Fruit fly (Drosophila melanogaster) ovary, adult (tissue): Measurements from ENCODE around the gene Proc.
"Not testable (repeated sequence)": the region's sequence is repeated elsewhere in the genome, so short reads cannot be mapped to it uniquely, and the experiment has no call there.

Experiments used
- CG17801 ChIP-seq: fragments of 200-800 bp; optimal IDR thresholded peaks from 2 replicates; lab custom pipeline; 2019; ENCODE audit warnings: missing biosample characterization, mild to moderate bottlenecking, missing genetic modification characterization, moderate library complexity; ENCODE audit not compliant: partially characterized antibody

Gene Proc

DNA sequence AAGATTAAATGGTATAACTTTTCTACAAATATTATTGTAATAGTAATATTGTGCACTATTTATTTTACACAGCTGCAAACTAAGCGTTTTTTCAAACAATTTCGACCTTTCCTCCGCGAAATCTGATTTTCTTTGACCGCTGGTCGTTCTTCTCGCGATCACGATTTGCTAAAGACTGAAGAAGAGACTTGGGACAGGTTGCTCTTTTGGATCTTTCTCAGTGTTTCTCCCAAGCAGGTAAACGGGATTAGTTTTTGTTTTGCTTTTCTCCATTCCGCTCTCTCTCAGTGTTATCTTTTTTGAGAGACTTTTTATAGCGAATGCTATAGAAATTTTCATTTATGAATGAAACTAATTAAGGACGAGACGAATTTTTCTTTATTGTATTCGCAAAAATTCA, 16.1 kb upstream of the Proc start, which contains the start of gene CG7102:
CG7102 (minus strand) TSS at position 181 of the 400 bp plus-strand sequence.
- TF ChIP-seq CG17801 (GFP tag; lab: Kevin White, UChicago): no peak

DNA sequence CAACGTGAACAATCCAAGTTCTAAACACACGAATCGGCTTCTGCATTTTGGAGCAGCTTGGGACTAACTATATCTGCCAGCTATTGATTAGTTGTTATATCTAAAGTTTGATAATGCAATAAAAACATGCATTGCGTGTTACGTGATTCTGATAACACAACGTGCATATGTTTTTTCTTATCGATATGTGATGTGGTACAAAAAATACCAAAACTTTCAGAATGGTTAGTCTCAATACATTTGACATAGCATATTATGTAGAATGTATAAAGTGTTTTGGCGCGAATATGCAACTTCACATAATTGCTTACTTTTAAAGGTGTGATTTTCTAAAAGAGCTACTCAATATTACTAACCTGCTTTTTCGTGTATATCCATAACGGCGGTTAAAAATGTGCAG, 14.7 kb upstream of the Proc start:
- no peak for TF ChIP-seq CG17801 (GFP tag; lab: Kevin White, UChicago)

DNA sequence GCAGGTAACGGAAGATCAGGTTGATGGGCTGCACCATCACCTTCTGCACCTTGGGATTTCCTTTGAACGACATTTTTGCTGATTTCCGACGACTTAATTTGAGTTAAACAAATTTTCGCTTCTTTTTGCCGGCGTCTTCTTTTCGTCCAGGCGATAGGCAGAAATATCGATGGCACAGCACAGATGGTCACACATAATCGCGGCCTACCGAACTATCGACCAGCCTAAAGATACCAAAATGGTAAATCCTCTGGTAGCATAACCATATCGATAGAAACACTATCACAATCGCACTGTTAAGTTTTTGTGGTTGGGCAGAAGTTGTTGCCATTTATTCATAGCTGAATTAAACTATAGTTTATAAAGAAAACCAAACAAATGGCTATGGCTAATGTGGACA, 14.0 kb upstream of the Proc start, which contains the start of the genes SmE and CG34132:
SmE (minus strand) TSS at position 180 of the 400 bp plus-strand sequence.
CG34132 (plus strand) TSS at position 233 of the 400 bp plus-strand sequence.
- TF ChIP-seq CG17801 (GFP tag; lab: Kevin White, UChicago): no peak

DNA sequence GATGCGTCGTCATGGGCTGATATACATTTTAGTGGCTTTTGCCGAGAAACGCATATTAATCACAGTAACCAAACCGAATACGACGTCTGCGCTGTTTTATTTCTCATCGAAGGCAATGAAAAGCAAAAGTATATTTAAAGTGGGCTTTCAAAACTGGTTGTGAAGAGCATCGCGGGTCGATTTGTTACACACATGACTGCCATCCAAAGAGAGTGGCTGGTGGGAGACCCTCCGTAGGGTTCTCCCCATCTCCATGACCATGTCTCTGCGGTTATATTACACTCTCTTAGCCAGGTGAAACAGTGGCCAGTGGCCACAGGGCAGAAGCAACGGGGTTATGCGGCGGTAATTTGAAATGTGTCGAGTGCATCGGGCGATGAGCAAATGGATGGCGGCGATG, 9.2 kb upstream of the Proc start:
- no peak for TF ChIP-seq CG17801 (GFP tag; lab: Kevin White, UChicago)

DNA sequence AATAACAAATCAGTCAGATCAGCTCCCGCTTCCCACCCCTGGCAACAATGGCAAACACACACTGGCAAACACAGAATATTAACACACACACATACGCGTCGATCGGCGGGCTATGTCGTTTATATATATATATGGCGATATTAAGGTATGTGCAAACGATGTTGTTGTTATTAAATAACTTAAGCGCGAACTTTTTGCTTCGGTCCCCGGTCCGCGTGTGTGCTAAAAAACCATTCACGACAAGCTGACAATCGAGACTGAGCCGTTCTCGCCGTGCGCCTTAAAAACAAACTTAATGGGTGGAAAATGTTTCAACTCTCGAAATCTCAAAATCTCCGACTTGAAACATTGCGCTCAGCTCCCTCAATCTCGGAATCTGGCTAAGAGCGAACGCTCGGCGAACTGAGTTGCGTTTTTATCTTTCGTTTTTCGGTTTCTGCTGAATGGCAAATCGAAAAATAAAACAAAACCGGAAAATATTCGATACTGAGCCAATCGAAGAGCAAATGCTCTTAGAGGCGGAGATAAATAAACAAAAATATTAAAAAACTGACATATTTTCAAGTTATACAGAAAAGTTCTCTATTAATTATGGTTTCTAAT, 8.2 kb upstream of the Proc start, which contains the start of gene spz3:
spz3 (minus strand) TSS at position 261 of the 603 bp plus-strand sequence.
- TF ChIP-seq CG17801 (GFP tag; lab: Kevin White, UChicago): no peak

DNA sequence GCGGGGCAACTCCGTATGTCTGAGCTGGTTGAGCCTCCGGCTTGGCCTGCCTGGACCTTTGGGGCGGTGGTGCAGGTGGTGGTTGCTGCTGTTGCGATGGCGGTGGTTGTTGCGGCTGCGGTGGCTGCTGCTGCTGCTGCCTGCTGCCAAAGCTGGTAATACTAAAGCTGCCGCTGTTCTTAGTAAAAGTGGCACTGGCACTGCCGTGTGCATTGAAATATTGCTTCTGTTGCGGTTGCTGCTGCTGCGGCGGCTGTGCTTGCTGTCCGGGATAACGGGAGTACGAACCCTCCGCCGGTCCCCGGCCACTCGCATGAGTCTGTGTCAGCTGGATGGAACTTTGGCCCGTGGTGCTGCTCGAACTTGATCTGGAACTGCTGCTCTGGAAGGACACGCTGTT, 7.1 kb upstream of the Proc start:
- TF ChIP-seq CG17801 (GFP tag; lab: Kevin White, UChicago): no peak

DNA sequence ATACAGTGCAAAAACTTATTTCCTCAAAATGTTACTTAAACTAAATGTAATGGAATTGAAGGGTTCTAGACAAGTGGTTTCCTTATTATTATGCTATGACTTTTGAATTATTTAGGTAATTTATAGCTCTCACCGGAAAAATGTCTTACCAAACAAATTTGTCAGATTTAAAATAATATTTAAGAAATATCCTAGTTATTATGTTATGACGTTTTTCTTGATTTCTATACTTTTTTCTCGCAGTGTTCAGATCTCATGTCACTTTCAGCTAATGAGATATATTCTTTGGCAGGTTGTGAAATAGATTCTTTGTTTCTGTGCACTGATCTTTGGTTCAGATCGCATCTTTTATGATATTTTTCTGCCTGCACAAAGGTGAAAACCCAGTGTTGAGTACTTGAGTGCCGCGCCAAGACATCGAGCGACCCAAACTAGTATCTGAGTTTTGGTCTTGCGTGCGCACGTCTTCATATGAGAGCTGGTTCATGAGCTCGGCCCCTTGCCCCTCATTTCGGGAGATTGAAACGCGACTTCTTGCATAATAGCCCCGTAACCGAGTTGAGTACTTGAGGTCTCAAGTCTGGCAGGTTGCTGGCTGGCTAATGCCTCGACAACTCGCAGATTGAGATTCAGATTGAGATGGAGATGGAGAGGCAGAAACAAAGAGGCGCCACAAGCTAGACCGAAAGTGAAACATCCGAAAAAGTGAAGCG, 5.4 kb upstream of the Proc start:
- no peak for TF ChIP-seq CG17801 (GFP tag; lab: Kevin White, UChicago)

DNA sequence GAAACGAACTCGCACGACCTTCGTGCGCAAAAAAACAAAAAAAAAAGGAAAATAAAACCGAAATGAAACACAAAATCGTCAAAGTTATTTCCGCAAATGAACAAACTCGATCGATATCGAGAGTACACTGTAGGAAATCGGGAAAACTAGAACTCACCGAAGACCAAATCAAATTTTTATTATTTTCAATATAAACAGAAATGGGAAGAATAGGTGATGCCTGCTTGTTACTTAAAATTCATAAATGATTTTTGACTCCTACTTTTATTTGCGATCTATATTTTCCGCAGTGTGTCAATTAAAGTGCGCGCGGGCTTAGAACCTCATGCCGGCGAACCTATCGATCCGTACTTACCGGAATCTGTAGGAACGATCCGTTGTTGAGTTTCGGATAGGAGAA, 4.4 kb upstream of the Proc start:
- TF ChIP-seq CG17801 (GFP tag; lab: Kevin White, UChicago): no peak

DNA sequence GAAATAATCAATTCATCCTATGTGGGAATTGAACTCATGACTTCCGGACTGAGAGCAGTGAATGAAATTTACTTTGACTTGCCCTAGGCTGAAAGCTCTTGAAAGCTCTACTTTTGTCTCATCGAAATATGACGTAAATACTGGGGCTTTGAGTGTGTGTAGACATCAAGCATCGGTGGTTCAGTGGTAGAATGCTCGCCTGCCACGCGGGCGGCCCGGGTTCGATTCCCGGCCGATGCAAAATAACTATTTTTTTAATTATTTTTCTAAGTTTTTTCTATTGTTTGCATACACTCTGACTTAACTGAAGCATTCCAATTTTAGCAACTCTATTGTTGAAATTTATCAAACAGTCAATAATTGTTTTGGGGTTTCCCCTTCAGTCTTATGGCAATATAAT, 1.4 kb upstream of the Proc start:
- no peak for TF ChIP-seq CG17801 (GFP tag; lab: Kevin White, UChicago)

DNA sequence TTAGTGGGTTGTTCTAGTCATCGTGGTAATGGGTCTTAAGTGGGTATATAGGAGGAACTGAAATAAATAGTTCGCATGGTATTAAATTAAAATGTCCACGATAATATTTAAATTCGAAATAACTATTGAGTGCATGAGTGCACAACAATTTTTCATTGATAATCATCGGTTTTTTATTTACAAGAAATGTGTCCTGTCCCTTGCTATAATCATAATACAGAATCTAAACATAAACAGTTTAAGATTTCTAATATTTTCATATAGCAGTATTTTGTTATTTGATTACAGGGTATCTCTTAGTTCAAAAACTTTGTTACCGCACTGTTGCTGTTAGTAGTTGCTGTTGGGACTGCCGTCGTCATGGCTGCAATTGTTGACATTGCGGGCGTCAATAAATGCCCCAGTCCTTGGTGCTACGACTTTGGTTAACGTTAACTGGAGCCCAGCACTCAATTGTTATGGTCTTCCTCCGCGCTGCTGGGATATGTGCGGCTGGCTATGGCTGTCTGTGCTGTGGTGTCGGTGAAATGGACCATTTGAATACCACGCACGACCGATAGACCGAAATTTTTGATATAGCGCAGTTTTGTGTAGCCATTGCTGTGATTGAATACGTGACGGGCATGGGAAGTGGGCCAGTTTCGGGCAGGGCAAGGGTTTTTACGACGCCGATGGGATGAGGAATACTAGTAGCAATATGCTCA, 741 bp upstream of the Proc start:
- TF ChIP-seq CG17801 (GFP tag; lab: Kevin White, UChicago): no peak

DNA sequence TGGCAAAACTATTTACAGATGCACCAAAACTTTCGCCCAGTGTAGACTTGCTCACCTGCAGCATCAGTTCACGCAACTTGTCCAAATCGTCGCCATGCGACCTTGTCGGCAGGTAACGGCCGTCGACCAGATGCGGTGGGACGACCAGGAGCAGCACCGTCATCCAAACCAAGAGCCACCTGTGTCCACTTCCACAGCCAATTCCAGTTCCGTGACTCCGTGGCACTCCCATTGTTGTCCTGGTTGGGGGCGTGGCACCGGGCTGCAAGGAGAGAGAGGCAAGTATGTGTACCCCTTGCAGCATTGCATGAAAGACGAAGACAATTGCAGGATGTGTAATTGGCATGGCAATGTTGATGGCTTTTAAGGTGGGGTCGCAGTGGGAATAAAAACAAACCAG, 1.0 kb downstream of the Proc start:
- TF ChIP-seq CG17801 (GFP tag; lab: Kevin White, UChicago): no peak

DNA sequence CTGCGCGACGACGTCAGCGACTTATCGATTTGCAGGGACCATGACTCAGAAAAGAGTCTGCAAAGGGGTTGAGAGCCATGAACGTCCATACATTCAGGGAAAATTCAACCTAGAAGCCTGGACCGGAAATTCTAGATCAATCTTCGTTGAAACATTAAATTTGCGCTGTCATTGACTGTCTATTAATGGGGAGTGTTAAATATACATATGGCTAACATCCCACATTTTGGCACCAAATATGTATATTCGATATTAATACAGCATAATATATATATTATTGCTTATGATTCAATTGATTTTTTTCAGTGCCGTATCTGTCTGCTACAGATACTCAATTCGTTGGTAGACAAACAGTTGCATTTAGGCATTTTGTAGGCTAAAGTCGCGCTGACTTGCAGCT, 2.6 kb downstream of the Proc start:
- no peak for TF ChIP-seq CG17801 (GFP tag; lab: Kevin White, UChicago)

DNA sequence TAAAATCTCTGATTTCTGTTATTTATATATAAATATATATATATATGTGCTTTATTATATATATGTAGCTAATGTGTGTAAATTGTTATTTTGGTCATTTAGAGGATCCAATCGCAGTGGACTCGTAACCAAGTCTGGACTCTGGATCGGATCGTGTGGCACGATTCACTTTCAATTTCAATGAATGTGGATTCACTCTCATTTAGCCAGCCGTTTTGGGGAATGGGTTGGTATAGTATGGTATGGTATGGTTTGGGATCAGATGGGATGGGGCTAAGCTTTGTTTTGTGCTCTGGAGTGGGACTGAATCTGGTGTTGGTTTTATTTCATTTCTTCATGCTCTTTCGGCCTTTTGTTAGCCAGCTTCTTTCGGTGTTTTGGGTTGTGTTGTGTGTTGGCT, 9.5 kb downstream of the Proc start:
- TF ChIP-seq CG17801 (GFP tag; lab: Kevin White, UChicago): no peak

DNA sequence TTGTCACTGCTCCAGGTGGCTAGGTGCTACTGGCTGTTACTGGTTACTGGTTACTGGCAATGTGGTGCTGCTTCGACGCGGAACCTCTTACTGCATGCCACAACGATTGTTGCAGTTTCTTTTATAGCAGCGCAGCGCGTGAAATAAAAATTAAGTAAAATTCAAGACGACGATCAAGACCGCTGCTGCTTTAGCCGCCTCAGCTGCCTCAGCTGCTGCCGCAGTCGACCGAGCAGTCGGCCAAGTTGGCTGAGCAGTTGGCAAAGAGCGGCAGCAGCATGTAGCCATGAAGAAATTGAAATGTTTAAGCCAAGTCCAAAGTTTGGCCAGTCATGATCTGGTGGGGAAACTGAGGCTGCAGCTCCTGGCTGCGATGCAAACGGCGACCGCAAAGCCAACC, 10.5 kb downstream of the Proc start, which contains the start of gene TwdlE:
TwdlE (minus strand) TSS at position 101 of the 400 bp plus-strand sequence.
- TF ChIP-seq CG17801 (GFP tag; lab: Kevin White, UChicago): no peak

DNA sequence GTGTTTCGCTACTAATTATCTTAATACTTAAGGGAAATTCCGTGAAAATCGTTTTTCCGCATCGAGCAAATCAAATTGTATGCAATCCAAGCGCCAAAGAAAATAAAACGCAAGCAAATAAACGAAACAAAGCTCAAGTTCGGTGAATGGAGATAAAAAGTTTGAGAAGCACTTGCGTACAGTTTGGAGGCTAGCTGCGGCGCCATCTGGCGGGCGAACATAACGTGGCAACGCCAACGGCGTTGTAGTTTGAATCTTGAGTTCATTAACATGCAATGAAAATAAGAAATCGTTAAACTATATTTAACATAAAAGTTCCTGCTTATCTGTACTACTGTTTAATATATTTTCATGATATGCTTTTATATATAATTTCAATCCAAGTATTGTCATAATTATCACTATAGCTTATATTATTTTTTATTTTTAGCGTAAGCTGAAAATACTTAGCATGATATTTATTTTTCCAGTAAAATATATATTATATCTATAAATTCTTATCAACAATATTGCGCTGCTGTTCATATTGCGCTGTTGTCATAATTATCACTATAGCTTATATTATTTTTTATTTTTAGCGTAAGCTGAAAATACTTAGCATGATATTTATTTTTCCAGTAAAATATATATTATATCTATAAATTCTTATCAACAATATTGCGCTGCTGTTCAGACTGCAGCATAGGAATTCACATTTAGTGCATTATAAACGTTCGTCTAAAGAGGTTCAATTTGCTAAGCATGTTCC, 14.7 kb downstream of the Proc start, which contains the start of gene lectin-28C:
lectin-28C (plus strand) TSS at position 698 of the 748 bp plus-strand sequence.
- TF ChIP-seq CG17801 (GFP tag; lab: Kevin White, UChicago): not testable (repeated sequence)
